Fruit fly (Drosophila melanogaster) whole organism, adult: ENCODE data around the gene CG7326.

Experiments
- CG14711 ChIP-seq: fragments of 200-800 bp; sonication (Bioruptor generic); optimal IDR thresholded peaks from 2 replicates; lab custom pipeline; 2018; ENCODE audit warnings: missing biosample characterization, mild to moderate bottlenecking, missing genetic modification characterization, moderate library complexity
- tj ChIP-seq: fragments of 200-800 bp; sonication (Bioruptor generic); optimal IDR thresholded peaks from 3 replicates; lab custom pipeline; 2017; ENCODE audit warnings: missing biosample characterization, mild to moderate bottlenecking, missing genetic modification characterization, moderate library complexity

- TF ChIP-seq tj (GFP tag; lab: Kevin White, UChicago) = no peak
- TF ChIP-seq CG14711 (tag; lab: Kevin White, UChicago) = peak; percentile 13
Measured at dm6 chrX:18857916-18858315, 5.7 kb downstream of the CG7326 start, which contains the start of gene Usp39.
